Worm (Caenorhabditis elegans) whole organism, L4 larva: Measurements from ENCODE around the gene clec-63.

Experiments
- F37D6.2 ChIP-seq: sonication (generic microtip); optimal IDR thresholded peaks from 2 replicates; lab custom pipeline; 2016; ENCODE audit warnings: mild to moderate bottlenecking, missing genetic modification characterization, missing compliant biosample characterization
- F44E2.7 ChIP-seq: fragments of 200-800 bp; sonication (Bioruptor generic); IDR thresholded peaks from 2 replicates; pipeline ENCODE4 v2.1.2; 2022; ENCODE audit warnings: missing genetic modification characterization, missing compliant biosample characterization
- T26A8.4 ChIP-seq: fragments of 200-800 bp; sonication (Bioruptor generic); IDR thresholded peaks from 2 replicates; pipeline ENCODE4 v1.3.6; 2022; ENCODE audit warnings: missing genetic modification characterization, missing compliant biosample characterization
- Y48G9A.11 ChIP-seq: fragments of 200-800 bp; sonication (Bioruptor generic); IDR thresholded peaks from 2 replicates; pipeline ENCODE4 v1.3.6; 2022; ENCODE audit warnings: missing genetic modification reagents, missing genetic modification characterization, missing compliant biosample characterization
- Y75B8A.6 ChIP-seq: fragments of 200-800 bp; sonication (Bioruptor generic); IDR thresholded peaks from 2 replicates; pipeline ENCODE4 v1.3.6; 2022; ENCODE audit warnings: missing genetic modification reagents, missing genetic modification characterization, missing compliant biosample characterization
- aha-1 ChIP-seq: fragments of 150-350 bp; peaks from one replicate; lab custom pipeline; 2014; ENCODE audit warnings: missing biosample characterization, missing genetic modification characterization
- aly-2 ChIP-seq: sonication (generic microtip); optimal IDR thresholded peaks from 2 replicates; lab custom pipeline; 2018; ENCODE audit warnings: missing biosample characterization, missing genetic modification characterization
- ama-1 ChIP-seq: fragments of 150-350 bp; optimal IDR thresholded peaks from 2 replicates; lab custom pipeline; 2014; ENCODE audit warnings: inconsistent platforms, mixed read lengths
- arid-1 ChIP-seq: fragments of 200-800 bp; sonication (Bioruptor generic); conservative IDR thresholded peaks from 2 replicates; pipeline ENCODE4 v1.3.6; 2022; ENCODE audit warnings: missing genetic modification reagents, missing genetic modification characterization, missing compliant biosample characterization
- attf-4 ChIP-seq: sonication (generic microtip); optimal IDR thresholded peaks from 3 replicates; lab custom pipeline; 2017; ENCODE audit warnings: missing biosample characterization, missing genetic modification characterization
- ceh-20 ChIP-seq: fragments of 200-800 bp; sonication (Bioruptor generic); IDR thresholded peaks from 2 replicates; pipeline ENCODE4 v1.3.6; 2022; ENCODE audit warnings: missing genetic modification reagents, missing genetic modification characterization, missing compliant biosample characterization
- ceh-28 ChIP-seq: fragments of 150-350 bp; optimal IDR thresholded peaks from 2 replicates; lab custom pipeline; 2014; ENCODE audit warnings: missing biosample characterization, missing genetic modification reagents, missing genetic modification characterization
- ceh-44 ChIP-seq: fragments of 200-800 bp; sonication (Bioruptor generic); IDR thresholded peaks from 2 replicates; pipeline ENCODE4 v1.3.6; 2022; ENCODE audit warnings: missing genetic modification reagents, missing genetic modification characterization, missing compliant biosample characterization
- ces-1 ChIP-seq: fragments of 150-350 bp; sonication (generic microtip); optimal IDR thresholded peaks from 4 replicates; lab custom pipeline; 2014; ENCODE audit warnings: missing biosample characterization, missing genetic modification reagents, missing genetic modification characterization
- cey-2 ChIP-seq: sonication (generic microtip); optimal IDR thresholded peaks from 3 replicates; lab custom pipeline; 2017; ENCODE audit warnings: missing genetic modification characterization, mild to moderate bottlenecking, missing compliant biosample characterization, antibody characterized with exemption, borderline replicate concordance; ENCODE audit not compliant: insufficient read depth
- ctbp-1 ChIP-seq: fragments of 200-800 bp; sonication (Bioruptor generic); IDR thresholded peaks from 2 replicates; pipeline ENCODE4 v1.3.6; 2022; ENCODE audit warnings: missing genetic modification reagents, missing genetic modification characterization, missing compliant biosample characterization
- daf-12 ChIP-seq: fragments of 150-350 bp; optimal IDR thresholded peaks from 2 replicates; lab custom pipeline; 2014; ENCODE audit warnings: missing biosample characterization, missing genetic modification reagents, missing genetic modification characterization
- daf-16 ChIP-seq, 3 experiments: sonication (generic microtip); optimal IDR thresholded peaks; 2 replicates each; lab custom pipeline; 2016 to 2017; ENCODE audit warnings: missing genetic modification characterization in 3 of 3, missing genetic modification reagents in 3 of 3, mild to moderate bottlenecking in 2 of 3, missing compliant biosample characterization in 2 of 3, missing biosample characterization in 1 of 3, moderate library complexity in 1 of 3
- daf-19 ChIP-seq: fragments of 200-800 bp; sonication (Bioruptor generic); conservative IDR thresholded peaks from 2 replicates; pipeline ENCODE4 v1.3.6; 2022; ENCODE audit warnings: missing genetic modification characterization, missing compliant biosample characterization
- dmd-8 ChIP-seq: fragments of 200-800 bp; sonication (Bioruptor generic); IDR thresholded peaks from 2 replicates; pipeline ENCODE4 v1.3.6; 2022; ENCODE audit warnings: missing genetic modification characterization, missing compliant biosample characterization
- dmd-9 ChIP-seq: fragments of 200-800 bp; sonication (Bioruptor generic); IDR thresholded peaks from 2 replicates; pipeline ENCODE4 v1.3.6; 2022; ENCODE audit warnings: missing genetic modification reagents, missing genetic modification characterization, missing compliant biosample characterization
- duxl-1 ChIP-seq: sonication (generic microtip); optimal IDR thresholded peaks from 2 replicates; lab custom pipeline; 2016; ENCODE audit warnings: mild to moderate bottlenecking, missing genetic modification characterization, moderate library complexity, missing compliant biosample characterization; ENCODE audit not compliant: poor library complexity
- fos-1 ChIP-seq: fragments of 150-350 bp; optimal IDR thresholded peaks from 2 replicates; lab custom pipeline; 2014; ENCODE audit warnings: missing biosample characterization, missing genetic modification characterization
- gei-8 ChIP-seq: fragments of 200-800 bp; sonication (Bioruptor generic); optimal IDR thresholded peaks from 2 replicates; lab custom pipeline; 2018; ENCODE audit warnings: mild to moderate bottlenecking, missing genetic modification characterization, missing compliant biosample characterization
- hif-1 ChIP-seq, 2 experiments: sonication (generic microtip); optimal IDR thresholded peaks; 2 replicates each; lab custom pipeline; 2016 to 2017; ENCODE audit warnings: missing compliant biosample characterization in 2 of 2, missing genetic modification characterization in 2 of 2, missing genetic modification reagents in 2 of 2, missing genotype in 2 of 2, mild to moderate bottlenecking in 1 of 2
- jun-1 ChIP-seq: fragments of 150-350 bp; optimal IDR thresholded peaks from 2 replicates; lab custom pipeline; 2014; ENCODE audit warnings: missing biosample characterization, missing genetic modification reagents, missing genetic modification characterization
- lim-7 ChIP-seq: fragments of 200-800 bp; sonication (Bioruptor generic); IDR thresholded peaks from 2 replicates; pipeline ENCODE4 v1.3.6; 2022; ENCODE audit warnings: missing genetic modification characterization, missing compliant biosample characterization
- lin-15B ChIP-seq: fragments of 150-350 bp; sonication (generic microtip); optimal IDR thresholded peaks from 3 replicates; lab custom pipeline; 2014; ENCODE audit warnings: missing biosample characterization, missing genetic modification characterization
- lin-29 ChIP-seq: fragments of 200-800 bp; sonication (Bioruptor generic); IDR thresholded peaks from 2 replicates; pipeline ENCODE4 v1.3.6; 2022; ENCODE audit warnings: missing genetic modification reagents, missing genetic modification characterization, missing compliant biosample characterization
- lin-38 ChIP-seq: fragments of 200-800 bp; sonication (Bioruptor generic); IDR thresholded peaks from 2 replicates; pipeline ENCODE4 v1.3.6; 2022; ENCODE audit warnings: missing genetic modification reagents, missing genetic modification characterization, missing compliant biosample characterization
- nhr-10 ChIP-seq: fragments of 150-350 bp; optimal IDR thresholded peaks from 2 replicates; lab custom pipeline; 2014; ENCODE audit warnings: missing biosample characterization, missing genetic modification characterization
- nhr-42 ChIP-seq: fragments of 200-800 bp; sonication (Bioruptor generic); IDR thresholded peaks from 2 replicates; pipeline ENCODE4 v1.3.6; 2022; ENCODE audit warnings: missing genetic modification characterization, missing compliant biosample characterization
- nhr-48 ChIP-seq: sonication (generic microtip); optimal IDR thresholded peaks from 2 replicates; lab custom pipeline; 2016; ENCODE audit warnings: mild to moderate bottlenecking, missing genetic modification characterization, missing compliant biosample characterization
- nhr-6 ChIP-seq: fragments of 150-350 bp; optimal IDR thresholded peaks from 2 replicates; lab custom pipeline; 2014; ENCODE audit warnings: missing biosample characterization, missing genetic modification characterization
- nhr-76 ChIP-seq: fragments of 150-350 bp; optimal IDR thresholded peaks from 2 replicates; lab custom pipeline; 2014; ENCODE audit warnings: missing biosample characterization, missing genetic modification characterization
- nhr-77 ChIP-seq: fragments of 150-350 bp; optimal IDR thresholded peaks from 2 replicates; lab custom pipeline; 2014; ENCODE audit warnings: missing biosample characterization, missing genetic modification characterization
- php-3 ChIP-seq: fragments of 200-800 bp; sonication (Bioruptor generic); IDR thresholded peaks from 2 replicates; pipeline ENCODE4 v1.3.6; 2022; ENCODE audit warnings: missing genetic modification reagents, missing genetic modification characterization, missing compliant biosample characterization
- set-16 ChIP-seq: fragments of 200-800 bp; sonication (Bioruptor generic); IDR thresholded peaks from 2 replicates; pipeline ENCODE4 v1.3.6; 2022; ENCODE audit warnings: missing genetic modification reagents, missing genetic modification characterization, missing compliant biosample characterization
- spr-1 ChIP-seq: sonication (generic microtip); optimal IDR thresholded peaks from 2 replicates; lab custom pipeline; 2016; ENCODE audit warnings: mild to moderate bottlenecking, missing genetic modification characterization, missing compliant biosample characterization
- spr-3 ChIP-seq: fragments of 200-800 bp; sonication (Bioruptor generic); optimal IDR thresholded peaks from 2 replicates; lab custom pipeline; 2018; ENCODE audit warnings: mild to moderate bottlenecking, missing genetic modification characterization, missing compliant biosample characterization
- tag-97 ChIP-seq: fragments of 200-800 bp; sonication (Bioruptor generic); IDR thresholded peaks from 2 replicates; pipeline ENCODE4 v1.3.6; 2022; ENCODE audit warnings: missing genetic modification characterization, missing compliant biosample characterization
- unc-39 ChIP-seq: sonication (generic microtip); optimal IDR thresholded peaks from 2 replicates; lab custom pipeline; 2017; ENCODE audit warnings: missing biosample characterization, missing genetic modification characterization
- unc-62 ChIP-seq, 3 experiments: fragments of 150-350 bp in 1 of 3; sonication (generic microtip); optimal IDR thresholded peaks in 2 of 3; peaks in 1 of 3; 1 replicate in 1 of 3; 2 replicates in 2 of 3; lab custom pipeline; 2014 to 2017; ENCODE audit warnings: missing biosample characterization in 3 of 3, missing genetic modification characterization in 3 of 3, missing genetic modification reagents in 3 of 3, missing genotype in 1 of 3
- zag-1 ChIP-seq: fragments of 150-350 bp; optimal IDR thresholded peaks from 2 replicates; lab custom pipeline; 2014; ENCODE audit warnings: missing biosample characterization, missing genetic modification characterization
- zfp-2 ChIP-seq: sonication (generic microtip); optimal IDR thresholded peaks from 2 replicates; lab custom pipeline; 2016; ENCODE audit warnings: mild to moderate bottlenecking, missing genetic modification characterization, missing compliant biosample characterization
- zfp-3 ChIP-seq: fragments of 200-800 bp; sonication (Bioruptor generic); conservative IDR thresholded peaks from 2 replicates; pipeline ENCODE4 v1.3.6; 2022; ENCODE audit warnings: missing genetic modification reagents, missing genetic modification characterization, missing compliant biosample characterization
- zip-11 ChIP-seq: fragments of 200-800 bp; sonication (Bioruptor generic); IDR thresholded peaks from 2 replicates; pipeline ENCODE4 v1.3.6; 2022; ENCODE audit warnings: missing genetic modification characterization, missing compliant biosample characterization
- zip-2 ChIP-seq: fragments of 150-350 bp; optimal IDR thresholded peaks from 2 replicates; lab custom pipeline; 2014; ENCODE audit warnings: missing biosample characterization, missing genetic modification characterization
- ztf-7 ChIP-seq: fragments of 150-350 bp; optimal IDR thresholded peaks from 2 replicates; lab custom pipeline; 2014; ENCODE audit warnings: missing biosample characterization, missing genetic modification characterization

The clec-63 gene

DNA sequence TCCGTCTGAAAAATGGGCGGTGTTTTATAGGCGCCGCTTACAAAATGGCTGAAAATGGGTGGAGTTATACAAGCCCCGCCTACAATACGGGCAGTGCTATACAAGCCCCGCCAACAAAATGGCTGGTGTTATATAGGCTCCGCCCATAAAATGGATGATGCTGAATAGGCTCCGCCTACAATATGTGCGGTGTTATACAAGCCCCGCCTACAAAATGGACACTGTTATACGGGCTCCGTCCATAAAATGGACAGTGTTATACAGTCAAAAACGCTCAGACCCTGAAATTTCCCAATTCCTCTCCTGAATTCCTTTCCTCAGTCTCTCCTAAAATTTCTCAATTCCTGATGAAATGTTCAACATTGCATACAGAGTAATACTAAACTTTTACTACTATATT is 29.4 kb upstream of the clec-63 start:
- TF ChIP-seq dmd-8, result 0 out of 2 replicates have a peak, but pooled peaks have one; percentile 60
- 0 out of 2 replicates have a peak, but pooled peaks have one; percentile 13 for TF ChIP-seq T26A8.4 (GFP tag; lab: Robert Waterston, UW)
- TF ChIP-seq tag-97 (GFP tag; lab: Robert Waterston, UW), result no peak
- no peak for TF ChIP-seq daf-12 (tag; lab: Kevin White, UChicago)
- no peak for TF ChIP-seq zfp-3 (GFP tag; lab: Robert Waterston, UW)
- TF ChIP-seq aha-1 (tag; lab: Kevin White, UChicago), result peak; percentile 85
- TF ChIP-seq ceh-20 (GFP tag; lab: Robert Waterston, UW), result no peak
- TF ChIP-seq dmd-9 (GFP tag; lab: Robert Waterston, UW), result no peak
- no peak for TF ChIP-seq hif-1 (tag; optimal IDR thresholded peaks at IDR 0.05; lab: Kevin White, UChicago)
- TF ChIP-seq ztf-7, result no peak
- no peak for TF ChIP-seq zag-1 (tag; lab: Kevin White, UChicago)
- no peak for TF ChIP-seq zip-11 (GFP tag; lab: Robert Waterston, UW)
- TF ChIP-seq ama-1 (lab: Kevin White, UChicago), result peak; percentile 56
- no peak for TF ChIP-seq lin-38 (GFP tag; lab: Robert Waterston, UW)
- TF ChIP-seq spr-3 (GFP tag; lab: Kevin White, UChicago), result no peak
- no peak for TF ChIP-seq ces-1
- no peak for TF ChIP-seq set-16
- TF ChIP-seq fos-1 (tag; lab: Kevin White, UChicago), result no peak
- TF ChIP-seq F44E2.7 (GFP tag; lab: Robert Waterston, UW), result 0 out of 2 replicates have a peak, but pooled peaks have one; percentile 25
- TF ChIP-seq ctbp-1 (GFP tag; lab: Robert Waterston, UW), result no peak
- no peak for TF ChIP-seq ceh-44
- no peak for TF ChIP-seq nhr-10
- no peak for TF ChIP-seq arid-1 (GFP tag; lab: Robert Waterston, UW)
- TF ChIP-seq aly-2 (tag; lab: Kevin White, UChicago), result no peak
- TF ChIP-seq nhr-77, result peak; percentile 1

DNA sequence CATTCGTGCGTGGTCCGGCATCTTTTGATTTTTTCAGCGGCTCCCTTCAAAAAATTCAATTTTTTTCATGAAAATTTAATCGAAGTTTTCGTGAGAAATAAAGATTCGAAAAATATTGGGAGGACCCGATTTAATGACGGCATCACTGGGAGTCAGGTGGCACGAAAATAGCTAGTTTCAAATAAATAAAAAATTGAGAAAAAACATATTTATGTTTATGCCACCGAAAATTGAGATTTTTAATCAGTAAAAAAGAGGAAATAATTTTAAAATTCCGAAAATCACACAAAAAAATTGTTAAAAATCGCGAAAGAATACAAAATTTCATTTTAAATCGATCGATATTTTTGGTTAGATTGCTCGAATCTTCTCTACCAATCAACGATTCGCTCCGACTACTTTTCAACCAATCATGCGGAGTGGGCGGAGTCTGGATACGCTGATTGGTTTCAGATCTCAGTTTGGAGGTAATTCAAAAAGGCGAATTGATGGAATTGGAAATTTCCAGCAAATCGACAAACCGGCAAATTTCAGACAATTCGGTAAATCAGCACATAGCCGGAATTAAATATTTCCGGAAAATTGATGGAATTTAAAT is 17.3 kb upstream of the clec-63 start, which contains the start of gene gsy-1:
Gene gsy-1, minus strand, starts transcription at position 51 of the 598 bp plus-strand sequence.
- peak in 1 of 2 experiments; percentile 52 for TF ChIP-seq daf-16 (GFP tag; optimal IDR thresholded peaks at IDR 0.05; lab: Kevin White, UChicago)
- no peak for TF ChIP-seq daf-16 (tag; optimal IDR thresholded peaks at IDR 0.05; lab: Kevin White, UChicago)
- TF ChIP-seq zfp-2 (tag; lab: Kevin White, UChicago), result no peak
- no peak for TF ChIP-seq F37D6.2 (tag; lab: Kevin White, UChicago)

DNA sequence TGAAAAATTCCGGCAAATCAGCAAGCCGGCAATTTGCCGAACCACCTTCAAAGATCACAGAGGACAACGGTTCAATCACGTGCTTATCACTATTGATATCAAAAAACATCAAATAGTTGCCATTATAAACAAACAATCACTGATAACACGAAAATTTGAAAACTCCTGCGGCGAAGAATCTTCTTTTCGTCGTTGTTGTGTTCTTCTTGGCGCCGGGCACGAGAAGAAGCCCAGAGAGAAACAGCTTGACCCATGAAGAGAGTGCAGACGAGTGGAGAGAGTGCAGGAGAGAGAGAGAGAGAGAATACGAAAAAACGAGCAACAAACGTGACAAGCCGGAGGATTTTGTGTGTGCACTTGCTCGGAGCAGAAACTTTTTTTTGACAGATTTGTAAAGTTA is 16.7 kb upstream of the clec-63 start:
- TF ChIP-seq attf-4 (tag; lab: Kevin White, UChicago), result no peak
- no peak for TF ChIP-seq spr-1 (tag; lab: Kevin White, UChicago)
- no peak for TF ChIP-seq ceh-28 (tag; lab: Kevin White, UChicago)
- TF ChIP-seq unc-62 (GFP tag; optimal IDR thresholded peaks at IDR 0.05 in 1 of 2; lab: Kevin White, UChicago), result no peak
- no peak for TF ChIP-seq unc-62 (tag; optimal IDR thresholded peaks at IDR 0.05; lab: Kevin White, UChicago)
- no peak for TF ChIP-seq lin-29 (GFP tag; lab: Robert Waterston, UW)
- no peak for TF ChIP-seq unc-39 (tag; lab: Kevin White, UChicago)
- TF ChIP-seq php-3 (GFP tag; lab: Robert Waterston, UW), result peak; percentile 66
- no peak for TF ChIP-seq lin-15B
- no peak for TF ChIP-seq daf-19
- no peak for TF ChIP-seq fos-1 (tag; lab: Kevin White, UChicago)
- TF ChIP-seq gei-8 (GFP tag; lab: Kevin White, UChicago), result peak; percentile 41
- TF ChIP-seq nhr-76 (tag; lab: Kevin White, UChicago), result no peak
- no peak for TF ChIP-seq cey-2
- no peak for TF ChIP-seq jun-1 (tag; lab: Kevin White, UChicago)
- peak; percentile 33 for TF ChIP-seq set-16
- no peak for TF ChIP-seq Y75B8A.6 (GFP tag; lab: Robert Waterston, UW)
- TF ChIP-seq nhr-42 (GFP tag; lab: Robert Waterston, UW), result no peak
- TF ChIP-seq zip-2 (tag; lab: Kevin White, UChicago), result no peak
- no peak for TF ChIP-seq duxl-1
- peak; percentile 58 for TF ChIP-seq nhr-6 (tag; lab: Kevin White, UChicago)
- TF ChIP-seq nhr-48 (tag; lab: Kevin White, UChicago), result peak; percentile 62
- no peak for TF ChIP-seq lim-7 (GFP tag; lab: Robert Waterston, UW)
- no peak for TF ChIP-seq Y48G9A.11 (GFP tag; lab: Robert Waterston, UW)
- no peak for TF ChIP-seq ztf-7
